Worm (Caenorhabditis elegans): ENCODE data around the gene sre-19.

Gene sre-19

ce11 chrIV:12279340-12279739, 40.6 kb upstream of the sre-19 start, which contains the start of gene ltah-1.1:
Gene ltah-1.1 (plus strand): TSS chrIV:12279622.
- TF ChIP-seq unc-62 (GFP tag; optimal IDR thresholded peaks at IDR 0.05 in 1 of 2) (no peak), unc-62 (tag; optimal IDR thresholded peaks at IDR 0.05) (no peak), F10B5.3 (tag; optimal IDR thresholded peaks at IDR 0.05) (no peak), lin-38 (GFP tag; IDR thresholded peaks at IDR 0.05) (no peak), ztf-11 (tag; optimal IDR thresholded peaks at IDR 0.05) (no peak), ces-1 (GFP tag; optimal IDR thresholded peaks at IDR 0.05) (no peak), daf-16 (GFP tag; optimal IDR thresholded peaks at IDR 0.05) (no peak), daf-16 (tag; optimal IDR thresholded peaks at IDR 0.05) (peak; percentile 16), hlh-30 (tag; optimal IDR thresholded peaks at IDR 0.05; ENCODE audit: insufficient read depth) (no peak), hlh-11 (tag; optimal IDR thresholded peaks at IDR 0.05) (peak; percentile 2), attf-4 (tag; optimal IDR thresholded peaks at IDR 0.05) (no peak), nhr-102 (tag; optimal IDR thresholded peaks at IDR 0.05) (no peak), ZK546.5 (tag; optimal IDR thresholded peaks at IDR 0.05) (no peak), zip-2 (tag; optimal IDR thresholded peaks at IDR 0.05) (no peak), ceh-20 (GFP tag; IDR thresholded peaks at IDR 0.05) (no peak), nhr-25 (tag; optimal IDR thresholded peaks at IDR 0.05; ENCODE audit: borderline replicate concordance, insufficient read depth) (no peak), nhr-28 (tag; optimal IDR thresholded peaks at IDR 0.05) (peak; percentile 20), dmd-8 (GFP tag; IDR thresholded peaks at IDR 0.05) (no peak), ztf-7 (tag; optimal IDR thresholded peaks at IDR 0.05) (no peak), dve-1 (tag; optimal IDR thresholded peaks at IDR 0.05; ENCODE audit: insufficient read depth) (peak; percentile 27), dmd-6 (GFP tag; IDR thresholded peaks at IDR 0.05) (peak; percentile 42; the same call in 1 of the 2 replicates), daf-19 (GFP tag; conservative IDR thresholded peaks at IDR 0.05) (no peak), dpl-1 (GFP tag; optimal IDR thresholded peaks at IDR 0.05) (no peak), Y48G9A.11 (GFP tag; IDR thresholded peaks at IDR 0.05) (no peak), rbr-2 (tag; optimal IDR thresholded peaks at IDR 0.05) (no peak), tag-97 (GFP tag; IDR thresholded peaks at IDR 0.05) (no peak), F49E8.2 (tag; optimal IDR thresholded peaks at IDR 0.05; ENCODE audit: borderline replicate concordance) (no peak)

- TF ChIP-seq unc-130 (GFP tag; optimal IDR thresholded peaks at IDR 0.05), result peak; percentile 50
- no peak for TF ChIP-seq ceh-32 (tag; optimal IDR thresholded peaks at IDR 0.05; ENCODE audit: poor library complexity)
- no peak for TF ChIP-seq aha-1 (tag)
- TF ChIP-seq F44E2.7 (GFP tag; IDR thresholded peaks at IDR 0.05), result no peak
- TF ChIP-seq fkh-10 (GFP tag; optimal IDR thresholded peaks at IDR 0.05), result no peak
- peak in 1 of 2 experiments; percentile 84 for TF ChIP-seq unc-62 (GFP tag; optimal IDR thresholded peaks at IDR 0.05 in 1 of 2)
- TF ChIP-seq unc-62 (tag; optimal IDR thresholded peaks at IDR 0.05), result no peak
- TF ChIP-seq pha-4 (GFP tag; IDR thresholded peaks at IDR 0.05), result no peak
- TF ChIP-seq pha-4 (tag; optimal IDR thresholded peaks at IDR 0.05), result no peak
- no peak for TF ChIP-seq mxl-2 (GFP tag; conservative IDR thresholded peaks at IDR 0.05)
- no peak for TF ChIP-seq fos-1 (tag; optimal IDR thresholded peaks at IDR 0.05)
- no peak for TF ChIP-seq ceh-62 (tag; optimal IDR thresholded peaks at IDR 0.05)
- TF ChIP-seq egl-27 (tag; optimal IDR thresholded peaks at IDR 0.05), result no peak
- no peak for TF ChIP-seq hlh-30 (tag; optimal IDR thresholded peaks at IDR 0.05; ENCODE audit: insufficient read depth)
- TF ChIP-seq ZK337.2 (GFP tag; IDR thresholded peaks at IDR 0.05), result no peak
- TF ChIP-seq nhr-6 (tag; optimal IDR thresholded peaks at IDR 0.05), result peak; percentile 20
- peak in 1 of 2 experiments; percentile 11 for TF ChIP-seq hif-1 (tag; optimal IDR thresholded peaks at IDR 0.05)
- TF ChIP-seq nhr-237 (tag; optimal IDR thresholded peaks at IDR 0.05), result no peak
- TF ChIP-seq lsy-2 (tag; optimal IDR thresholded peaks at IDR 0.05), result peak in 1 of 2 experiments; percentile 72
- TF ChIP-seq dve-1 (tag; optimal IDR thresholded peaks at IDR 0.05; ENCODE audit: insufficient read depth), result no peak
- no peak for TF ChIP-seq zip-11 (GFP tag; IDR thresholded peaks at IDR 0.05)
- no peak for TF ChIP-seq tra-1 (GFP tag; IDR thresholded peaks at IDR 0.05)
- TF ChIP-seq mxl-3 (GFP tag; optimal IDR thresholded peaks at IDR 0.05), result no peak
- no peak for TF ChIP-seq nhr-10 (tag; optimal IDR thresholded peaks at IDR 0.05)
- no peak for TF ChIP-seq nhr-102 (tag; optimal IDR thresholded peaks at IDR 0.05)
- TF ChIP-seq cey-2 (tag; optimal IDR thresholded peaks at IDR 0.05; ENCODE audit: borderline replicate concordance, insufficient read depth), result no peak
- TF ChIP-seq dpl-1 (GFP tag; optimal IDR thresholded peaks at IDR 0.05), result no peak
- no peak for TF ChIP-seq pqm-1 (tag; optimal IDR thresholded peaks at IDR 0.05)
- peak; percentile 88 for TF ChIP-seq mes-2 (tag; optimal IDR thresholded peaks at IDR 0.05; ENCODE audit: poor library complexity, severe bottlenecking)
These were observed 39.8 kb upstream of the sre-19 start, which contains the start of the genes tag-335 and vkmt-1 for ce11 chrIV:12278507-12278906. Gene tag-335 (minus strand): TSS chrIV:12278594. Gene vkmt-1 (plus strand): TSS chrIV:12278725.
